Fruit fly (Drosophila melanogaster) whole organism, embryonic: ENCODE measurements around the gene Taf10.

ENCODE experiments used
- Antp ChIP-seq: fragments of 200-800 bp; sonication (Bioruptor generic); optimal IDR thresholded peaks from 3 replicates; lab custom pipeline; 2016; ENCODE audit warnings: missing biosample characterization, missing genetic modification characterization
- Bdp1 ChIP-seq: fragments of 200-800 bp; sonication (Bioruptor generic); optimal IDR thresholded peaks from 3 replicates; lab custom pipeline; 2016; ENCODE audit warnings: missing biosample characterization, missing genetic modification characterization
- CG10654 ChIP-seq: fragments of 200-800 bp; sonication (Bioruptor generic); optimal IDR thresholded peaks from 2 replicates; lab custom pipeline; 2016; ENCODE audit warnings: missing biosample characterization, missing genetic modification characterization
- CG10959 ChIP-seq: fragments of 200-800 bp; sonication (Bioruptor generic); IDR thresholded peaks from 2 replicates; pipeline ENCODE4 v1.3.6; 2022; ENCODE audit warnings: missing biosample characterization, missing genetic modification characterization
- CG11723 ChIP-seq: fragments of 200-800 bp; sonication (Bioruptor generic); optimal IDR thresholded peaks from 2 replicates; lab custom pipeline; 2017; ENCODE audit warnings: missing biosample characterization, mild to moderate bottlenecking, missing genetic modification characterization
- CG12104 ChIP-seq: fragments of 200-800 bp; sonication (Bioruptor generic); optimal IDR thresholded peaks from 3 replicates; lab custom pipeline; 2016; ENCODE audit warnings: missing biosample characterization, missing genetic modification characterization
- CG12155 ChIP-seq: fragments of 200-800 bp; sonication (Bioruptor generic); optimal IDR thresholded peaks from 3 replicates; lab custom pipeline; 2016; ENCODE audit warnings: missing biosample characterization, missing genetic modification characterization
- CG13894 ChIP-seq: fragments of 200-800 bp; sonication (Bioruptor generic); optimal IDR thresholded peaks from 3 replicates; lab custom pipeline; 2018; ENCODE audit warnings: missing biosample characterization, mild to moderate bottlenecking, missing genetic modification characterization, moderate library complexity
- CG14014 ChIP-seq: fragments of 200-800 bp; sonication (Bioruptor generic); IDR thresholded peaks from 2 replicates; pipeline ENCODE4 v1.3.6; 2022; ENCODE audit warnings: missing biosample characterization, missing genetic modification characterization
- CG18599 ChIP-seq: fragments of 200-800 bp; sonication (Bioruptor generic); optimal IDR thresholded peaks from 3 replicates; lab custom pipeline; 2017; ENCODE audit warnings: missing biosample characterization, missing genetic modification characterization, mild to moderate bottlenecking, moderate library complexity, missing genetic modification reagents
- CG31441 ChIP-seq: fragments of 200-800 bp; sonication (Bioruptor generic); IDR thresholded peaks from 2 replicates; pipeline ENCODE4 v1.3.6; 2022; ENCODE audit warnings: missing biosample characterization, missing genetic modification characterization
- CG32767 ChIP-seq: fragments of 200-800 bp; sonication (Bioruptor generic); IDR thresholded peaks from 2 replicates; pipeline ENCODE4 v1.3.6; 2022; ENCODE audit warnings: missing biosample characterization, missing genetic modification characterization
- CG4617 ChIP-seq: fragments of 200-800 bp; sonication (Bioruptor generic); optimal IDR thresholded peaks from 3 replicates; lab custom pipeline; 2016; ENCODE audit warnings: missing biosample characterization, missing genetic modification characterization, borderline replicate concordance
- CG4854 ChIP-seq: fragments of 200-800 bp; sonication (Bioruptor generic); optimal IDR thresholded peaks from 2 replicates; lab custom pipeline; 2016; ENCODE audit warnings: missing biosample characterization, missing genetic modification characterization, inconsistent platforms
- CG6683 ChIP-seq: fragments of 200-800 bp; sonication (Bioruptor generic); optimal IDR thresholded peaks from 2 replicates; lab custom pipeline; 2017; ENCODE audit warnings: missing biosample characterization, mild to moderate bottlenecking, missing genetic modification characterization, missing genetic modification reagents
- CG6854 ChIP-seq: fragments of 200-800 bp; sonication (Bioruptor generic); optimal IDR thresholded peaks from 3 replicates; lab custom pipeline; 2017; ENCODE audit warnings: missing biosample characterization, mild to moderate bottlenecking, missing genetic modification characterization
- CG7745 ChIP-seq: fragments of 200-800 bp; sonication (Bioruptor generic); optimal IDR thresholded peaks from 2 replicates; lab custom pipeline; 2018; ENCODE audit warnings: missing biosample characterization, mild to moderate bottlenecking, missing genetic modification characterization, moderate library complexity
- CG7786 ChIP-seq: fragments of 200-800 bp; sonication (Bioruptor generic); optimal IDR thresholded peaks from 2 replicates; lab custom pipeline; 2016; ENCODE audit warnings: missing biosample characterization, missing genetic modification characterization
- CG7987 ChIP-seq: fragments of 200-800 bp; sonication (Bioruptor generic); optimal IDR thresholded peaks from 2 replicates; lab custom pipeline; 2018; ENCODE audit warnings: missing biosample characterization, mild to moderate bottlenecking, missing genetic modification characterization, moderate library complexity
- CG9437 ChIP-seq: fragments of 200-800 bp; sonication (Bioruptor generic); optimal IDR thresholded peaks from 2 replicates; lab custom pipeline; 2018; ENCODE audit warnings: missing biosample characterization, mild to moderate bottlenecking, missing genetic modification characterization
- CoRest ChIP-seq: fragments of 200-800 bp; sonication (Bioruptor generic); optimal IDR thresholded peaks from 3 replicates; lab custom pipeline; 2018; ENCODE audit warnings: missing biosample characterization, mild to moderate bottlenecking, missing genetic modification characterization, moderate library complexity
- D19B ChIP-seq: fragments of 200-800 bp; sonication (Bioruptor generic); optimal IDR thresholded peaks from 2 replicates; lab custom pipeline; 2017; ENCODE audit warnings: missing biosample characterization, mild to moderate bottlenecking, missing genetic modification characterization
- Dad ChIP-seq: fragments of 200-800 bp; sonication (Bioruptor generic); optimal IDR thresholded peaks from 3 replicates; lab custom pipeline; 2016; ENCODE audit warnings: missing biosample characterization, missing genetic modification characterization
- ERR ChIP-seq: fragments of 200-800 bp; sonication (Bioruptor generic); optimal IDR thresholded peaks from 2 replicates; lab custom pipeline; 2016; ENCODE audit warnings: missing biosample characterization, missing genetic modification characterization
- HHEX ChIP-seq: fragments of 200-800 bp; sonication (Bioruptor generic); optimal IDR thresholded peaks from 3 replicates; lab custom pipeline; 2017; ENCODE audit warnings: missing biosample characterization, mild to moderate bottlenecking, missing genetic modification characterization, missing genetic modification reagents
- Hr78 ChIP-seq, 2 experiments: fragments of 200-800 bp in 1 of 2; fragments of >200 bp in 1 of 2; sonication (Bioruptor generic) in 1 of 2; optimal IDR thresholded peaks; 2 replicates each; lab custom pipeline; 2017 to 2019; ENCODE audit warnings: missing biosample characterization in 2 of 2, missing genetic modification characterization in 2 of 2, mild to moderate bottlenecking in 1 of 2, moderate library complexity in 1 of 2
- Lpt ChIP-seq: fragments of >200 bp; optimal IDR thresholded peaks from 2 replicates; lab custom pipeline; 2018; ENCODE audit warnings: missing biosample characterization, missing genetic modification characterization
- Mes4 ChIP-seq: fragments of 200-800 bp; sonication (Bioruptor generic); optimal IDR thresholded peaks from 2 replicates; lab custom pipeline; 2016; ENCODE audit warnings: missing biosample characterization, missing genetic modification characterization
- Tbp ChIP-seq: fragments of >200 bp; optimal IDR thresholded peaks from 2 replicates; lab custom pipeline; 2018; ENCODE audit warnings: missing biosample characterization, missing genetic modification characterization
- Trl ChIP-seq, 3 experiments: fragments of >200 bp in 2 of 3; fragments of 200-800 bp in 1 of 3; sonication (Bioruptor generic) in 1 of 3; optimal IDR thresholded peaks; 2 replicates in 1 of 3; 3 replicates in 2 of 3; lab custom pipeline; 2016 to 2017; ENCODE audit warnings: missing biosample characterization in 1 of 3, missing genetic modification characterization in 1 of 3
- abd-A ChIP-seq: fragments of 200-800 bp; sonication (Bioruptor generic); optimal IDR thresholded peaks from 3 replicates; lab custom pipeline; 2019; ENCODE audit warnings: missing biosample characterization, mild to moderate bottlenecking, missing genetic modification characterization, moderate library complexity
- az2 ChIP-seq: fragments of 200-800 bp; sonication (Bioruptor generic); optimal IDR thresholded peaks from 3 replicates; lab custom pipeline; 2016; ENCODE audit warnings: missing biosample characterization, missing genetic modification characterization
- bowl ChIP-seq: fragments of 200-800 bp; sonication (Bioruptor generic); IDR thresholded peaks from 2 replicates; pipeline ENCODE4 v1.3.6; 2022; ENCODE audit warnings: missing biosample characterization, missing genetic modification characterization
- bsh ChIP-seq, 2 experiments: fragments of 200-800 bp; sonication (Bioruptor generic); optimal IDR thresholded peaks; 2 replicates each; lab custom pipeline; 2017 to 2018; ENCODE audit warnings: mild to moderate bottlenecking in 2 of 2, missing biosample characterization in 2 of 2, missing genetic modification characterization in 2 of 2, moderate library complexity in 1 of 2
- cg ChIP-seq: fragments of 200-800 bp; sonication (Bioruptor generic); optimal IDR thresholded peaks from 3 replicates; lab custom pipeline; 2019; ENCODE audit warnings: missing biosample characterization, mild to moderate bottlenecking, missing genetic modification characterization, moderate library complexity
- cwo ChIP-seq: fragments of 200-800 bp; sonication (Bioruptor generic); optimal IDR thresholded peaks from 3 replicates; lab custom pipeline; 2017; ENCODE audit warnings: missing biosample characterization, missing genetic modification characterization, mild to moderate bottlenecking, moderate library complexity, missing genetic modification reagents
- dati ChIP-seq: fragments of 200-800 bp; sonication (Bioruptor generic); IDR thresholded peaks from 2 replicates; pipeline ENCODE4 v1.3.6; 2022; ENCODE audit warnings: missing biosample characterization, missing genetic modification characterization
- ems ChIP-seq: fragments of 200-800 bp; sonication (Bioruptor generic); optimal IDR thresholded peaks from 3 replicates; lab custom pipeline; 2016; ENCODE audit warnings: missing biosample characterization, missing genetic modification characterization
- ewg ChIP-seq: fragments of 200-800 bp; sonication (Bioruptor generic); optimal IDR thresholded peaks from 3 replicates; lab custom pipeline; 2017; ENCODE audit warnings: mild to moderate bottlenecking, missing biosample characterization, missing genetic modification reagents, missing genetic modification characterization
- gro ChIP-seq: fragments of 200-800 bp; sonication (Bioruptor generic); optimal IDR thresholded peaks from 2 replicates; lab custom pipeline; 2016; ENCODE audit warnings: missing biosample characterization, missing genetic modification characterization
- gsb ChIP-seq: fragments of 200-800 bp; sonication (Bioruptor generic); IDR thresholded peaks from 2 replicates; pipeline ENCODE4 v1.3.6; 2022; ENCODE audit warnings: missing biosample characterization, missing genetic modification characterization
- hth ChIP-seq: fragments of >200 bp; optimal IDR thresholded peaks from 2 replicates; lab custom pipeline; 2017; ENCODE audit warnings: inconsistent platforms
- lbe ChIP-seq: fragments of 200-800 bp; sonication (Bioruptor generic); optimal IDR thresholded peaks from 2 replicates; lab custom pipeline; 2016; ENCODE audit warnings: missing biosample characterization, mild to moderate bottlenecking, missing genetic modification characterization
- mirr ChIP-seq: fragments of 200-800 bp; sonication (Bioruptor generic); optimal IDR thresholded peaks from 3 replicates; lab custom pipeline; 2018; ENCODE audit warnings: missing biosample characterization, mild to moderate bottlenecking, missing genetic modification characterization
- org-1 ChIP-seq: fragments of 200-800 bp; sonication (Bioruptor generic); optimal IDR thresholded peaks from 2 replicates; lab custom pipeline; 2017; ENCODE audit warnings: missing biosample characterization, missing genetic modification characterization
- pan ChIP-seq, 4 experiments: fragments of >200 bp in 3 of 4; fragments of 200-800 bp in 1 of 4; sonication (Bioruptor generic) in 1 of 4; optimal IDR thresholded peaks in 3 of 4; IDR thresholded peaks in 1 of 4; 2 replicates each; pipeline versions ENCODE4 v1.3.6 to Lab custom; 2017 to 2022; ENCODE audit warnings: missing biosample characterization in 2 of 4, missing genetic modification characterization in 2 of 4, mixed read lengths in 1 of 4
- repo ChIP-seq: fragments of 200-800 bp; sonication (Bioruptor generic); optimal IDR thresholded peaks from 2 replicates; lab custom pipeline; 2016; ENCODE audit warnings: missing biosample characterization, missing genetic modification characterization
- salm ChIP-seq: fragments of 200-800 bp; sonication (Bioruptor generic); optimal IDR thresholded peaks from 2 replicates; lab custom pipeline; 2018; ENCODE audit warnings: missing biosample characterization, mild to moderate bottlenecking, missing genetic modification characterization
- yki ChIP-seq: fragments of >200 bp; optimal IDR thresholded peaks from 3 replicates; lab custom pipeline; 2018

Gene Taf10

DNA sequence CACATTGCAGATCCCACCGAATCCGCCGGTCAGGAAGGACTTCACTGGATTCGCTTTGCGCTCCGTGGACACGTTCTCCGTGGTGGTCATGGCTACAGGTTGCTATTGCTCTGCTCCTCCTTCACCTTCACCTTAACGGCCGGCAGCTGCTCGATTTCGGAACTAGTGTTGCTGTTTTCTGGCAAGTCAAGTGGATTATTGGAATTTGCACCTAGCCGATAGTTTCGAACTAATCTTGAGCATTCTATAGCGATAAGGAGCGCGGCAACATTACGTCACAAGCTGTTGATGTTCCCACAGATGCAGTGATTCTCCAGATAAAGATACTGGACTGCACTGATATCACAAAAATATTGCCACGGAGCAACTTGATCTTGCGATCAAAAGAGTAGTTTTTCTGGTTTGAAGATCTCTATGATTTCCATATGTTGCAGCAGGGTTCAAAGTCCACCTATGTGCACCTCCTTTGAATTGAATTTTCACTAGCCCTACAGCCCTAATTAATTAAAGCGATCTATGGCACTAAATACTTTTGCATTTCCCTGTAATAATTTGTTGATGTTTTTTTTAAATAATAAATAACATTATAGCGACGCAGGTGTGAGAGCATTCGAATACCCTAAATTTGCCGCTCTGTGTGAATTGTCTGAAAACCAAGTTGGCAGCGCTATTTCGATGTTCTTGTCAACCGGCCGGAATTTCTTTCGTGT lies 1.9 kb downstream of the Taf10 start, which contains the start of the genes colt and HINT1 (continued):
- no peak for TF ChIP-seq CG6683 (GFP tag; lab: Kevin White, UChicago)
- TF ChIP-seq CG13894 (tag; lab: Kevin White, UChicago) = peak; percentile 67
- no peak for TF ChIP-seq pan (optimal IDR thresholded peaks at IDR 0.05; lab: Kevin White, UChicago)
- no peak for TF ChIP-seq pan (GFP tag; optimal IDR thresholded peaks at IDR 0.05 in 1 of 2, IDR thresholded peaks at IDR 0.05 in 1 of 2)
- TF ChIP-seq D19B = no peak
- TF ChIP-seq repo (GFP tag; lab: Kevin White, UChicago) = no peak
- no peak for TF ChIP-seq HHEX (GFP tag; lab: Kevin White, UChicago)
- TF ChIP-seq ERR (GFP tag; lab: Kevin White, UChicago) = peak; percentile 2
- no peak for TF ChIP-seq CG10959 (GFP tag; lab: Robert Waterston, UW)
- TF ChIP-seq mirr = peak; percentile 41
- TF ChIP-seq CG32767 = no peak
- no peak for TF ChIP-seq Trl (optimal IDR thresholded peaks at IDR 0.05; lab: Kevin White, UChicago)
- TF ChIP-seq Trl (GFP tag; optimal IDR thresholded peaks at IDR 0.05; lab: Kevin White, UChicago) = no peak
- no peak for TF ChIP-seq CG12104 (GFP tag; lab: Kevin White, UChicago)
- TF ChIP-seq CG7786 (GFP tag; lab: Kevin White, UChicago) = no peak
- TF ChIP-seq dati (GFP tag; lab: Robert Waterston, UW) = no peak
- no peak for TF ChIP-seq yki
- no peak for TF ChIP-seq CG4854 (GFP tag; lab: Kevin White, UChicago)
- no peak for TF ChIP-seq CG6854 (GFP tag; lab: Kevin White, UChicago)
- TF ChIP-seq gro (GFP tag; lab: Kevin White, UChicago) = no peak
- TF ChIP-seq salm (tag; lab: Kevin White, UChicago) = peak; percentile 17
- TF ChIP-seq Bdp1 (GFP tag; lab: Kevin White, UChicago) = no peak
- TF ChIP-seq Hr78 (GFP tag; optimal IDR thresholded peaks at IDR 0.05; lab: Kevin White, UChicago) = peak in 1 of 2 experiments; percentile 9
- TF ChIP-seq Tbp = no peak
- TF ChIP-seq Lpt (GFP tag; lab: Kevin White, UChicago) = no peak
- no peak for TF ChIP-seq CG7987
- peak in 1 of 2 experiments; percentile 92 for TF ChIP-seq bsh (GFP tag; optimal IDR thresholded peaks at IDR 0.05; lab: Kevin White, UChicago)
- TF ChIP-seq CG9437 (GFP tag; lab: Kevin White, UChicago) = peak; percentile 31
- no peak for TF ChIP-seq cwo (GFP tag; lab: Kevin White, UChicago)
- TF ChIP-seq az2 (GFP tag; lab: Kevin White, UChicago) = no peak
- no peak for TF ChIP-seq CG11723
- TF ChIP-seq CoRest = peak; percentile 47
- TF ChIP-seq CG14014 (GFP tag; lab: Robert Waterston, UW) = no peak
- TF ChIP-seq cg = no peak
- peak; percentile 34; the same call in 1 of the 2 replicates for TF ChIP-seq CG31441 (GFP tag; lab: Robert Waterston, UW)
- no peak for TF ChIP-seq abd-A (tag; lab: Kevin White, UChicago)
- TF ChIP-seq CG12155 (GFP tag; lab: Kevin White, UChicago) = no peak
- no peak for TF ChIP-seq Mes4 (GFP tag; lab: Kevin White, UChicago)
- no peak for TF ChIP-seq org-1
- TF ChIP-seq gsb (GFP tag; lab: Robert Waterston, UW) = no peak
- peak; percentile 99 for TF ChIP-seq CG4617 (GFP tag; lab: Kevin White, UChicago)
- TF ChIP-seq ewg (GFP tag; lab: Kevin White, UChicago) = no peak
- TF ChIP-seq CG7745 (tag; lab: Kevin White, UChicago) = no peak
- TF ChIP-seq ems = peak; percentile 25
- no peak for TF ChIP-seq CG18599 (GFP tag; lab: Kevin White, UChicago)
- TF ChIP-seq CG10654 (GFP tag; lab: Kevin White, UChicago) = no peak
- peak; percentile 35 for TF ChIP-seq lbe (GFP tag; lab: Kevin White, UChicago)
- no peak for TF ChIP-seq Dad (GFP tag; lab: Kevin White, UChicago)
- no peak for TF ChIP-seq bowl
- no peak for TF ChIP-seq hth (lab: Kevin White, UChicago)
- no peak for TF ChIP-seq Antp (GFP tag; lab: Kevin White, UChicago)
